Worm (Caenorhabditis elegans) whole organism, L2 larva: ENCODE data around the gene pid-1.

Source experiments
- C34F6.9 ChIP-seq: fragments of 150-350 bp; optimal IDR thresholded peaks from 2 replicates; lab custom pipeline; 2014; ENCODE audit warnings: missing biosample characterization, missing genetic modification characterization
- F13H6.1 ChIP-seq: sonication (generic microtip); optimal IDR thresholded peaks from 2 replicates; lab custom pipeline; 2016; ENCODE audit warnings: missing genetic modification characterization, missing compliant biosample characterization
- R02D3.7 ChIP-seq: fragments of 150-350 bp; optimal IDR thresholded peaks from 2 replicates; lab custom pipeline; 2014; ENCODE audit warnings: missing biosample characterization, missing genetic modification characterization
- Y55F3AM.14 ChIP-seq: fragments of 200-800 bp; sonication (Bioruptor generic); optimal IDR thresholded peaks from 2 replicates; lab custom pipeline; 2018; ENCODE audit warnings: mild to moderate bottlenecking, missing genetic modification characterization, missing compliant biosample characterization
- alr-1 ChIP-seq: fragments of 150-350 bp; optimal IDR thresholded peaks from 2 replicates; lab custom pipeline; 2014; ENCODE audit warnings: missing biosample characterization, missing genetic modification characterization
- ama-1 ChIP-seq: fragments of 150-350 bp; optimal IDR thresholded peaks from 2 replicates; lab custom pipeline; 2018; ENCODE audit warnings: inconsistent platforms
- blmp-1 ChIP-seq: sonication (generic microtip); optimal IDR thresholded peaks from 2 replicates; lab custom pipeline; 2017; ENCODE audit warnings: missing genetic modification characterization, mild to moderate bottlenecking, missing compliant biosample characterization, antibody characterized with exemption, moderate library complexity; ENCODE audit not compliant: insufficient read depth
- ceh-16 ChIP-seq: fragments of 150-350 bp; optimal IDR thresholded peaks from 2 replicates; lab custom pipeline; 2014; ENCODE audit warnings: missing biosample characterization, missing genetic modification characterization
- ceh-82 ChIP-seq: fragments of 150-350 bp; optimal IDR thresholded peaks from 2 replicates; lab custom pipeline; 2014; ENCODE audit warnings: missing biosample characterization, missing genetic modification characterization
- crh-2 ChIP-seq: sonication (generic microtip); optimal IDR thresholded peaks from 2 replicates; lab custom pipeline; 2017; ENCODE audit warnings: missing biosample characterization, missing genetic modification characterization
- elt-1 ChIP-seq: fragments of 150-350 bp; optimal IDR thresholded peaks from 2 replicates; lab custom pipeline; 2014; ENCODE audit warnings: missing biosample characterization, missing genetic modification characterization
- elt-3 ChIP-seq: sonication (generic microtip); optimal IDR thresholded peaks from 2 replicates; lab custom pipeline; 2017; ENCODE audit warnings: missing biosample characterization, missing genetic modification characterization
- fos-1 ChIP-seq: fragments of 150-350 bp; optimal IDR thresholded peaks from 2 replicates; lab custom pipeline; 2014; ENCODE audit warnings: missing biosample characterization, missing genetic modification characterization
- gmeb-1 ChIP-seq: fragments of 150-350 bp; optimal IDR thresholded peaks from 2 replicates; lab custom pipeline; 2014; ENCODE audit warnings: missing biosample characterization, missing genetic modification characterization
- lin-39 ChIP-seq: fragments of 150-350 bp; optimal IDR thresholded peaks from 2 replicates; lab custom pipeline; 2014; ENCODE audit warnings: missing biosample characterization, missing genetic modification reagents, missing genetic modification characterization
- lsy-2 ChIP-seq, 2 experiments: fragments of 150-350 bp in 1 of 2; sonication (generic microtip) in 1 of 2; optimal IDR thresholded peaks; 2 replicates each; lab custom pipeline; 2014 to 2017; ENCODE audit warnings: missing biosample characterization in 2 of 2, missing genetic modification characterization in 2 of 2
- mab-5 ChIP-seq: fragments of 150-350 bp; optimal IDR thresholded peaks from 2 replicates; lab custom pipeline; 2014; ENCODE audit warnings: missing biosample characterization, missing genetic modification characterization
- nhr-11 ChIP-seq: fragments of 150-350 bp; optimal IDR thresholded peaks from 2 replicates; lab custom pipeline; 2014; ENCODE audit warnings: missing biosample characterization, missing genetic modification characterization
- nhr-12 ChIP-seq: fragments of 150-350 bp; optimal IDR thresholded peaks from 2 replicates; lab custom pipeline; 2014; ENCODE audit warnings: missing biosample characterization, missing genetic modification characterization
- nhr-21 ChIP-seq: fragments of 150-350 bp; optimal IDR thresholded peaks from 2 replicates; lab custom pipeline; 2014; ENCODE audit warnings: missing biosample characterization, missing genetic modification characterization
- nhr-23 ChIP-seq: fragments of 150-350 bp; optimal IDR thresholded peaks from 2 replicates; lab custom pipeline; 2014; ENCODE audit warnings: missing biosample characterization, missing genetic modification reagents, missing genetic modification characterization
- nhr-237 ChIP-seq: fragments of 150-350 bp; optimal IDR thresholded peaks from 2 replicates; lab custom pipeline; 2014; ENCODE audit warnings: missing biosample characterization, missing genetic modification characterization
- nhr-25 ChIP-seq: fragments of 150-350 bp; sonication (generic microtip); optimal IDR thresholded peaks from 3 replicates; lab custom pipeline; 2014; ENCODE audit warnings: missing biosample characterization, missing genetic modification characterization
- nhr-6 ChIP-seq: fragments of 150-350 bp; optimal IDR thresholded peaks from 2 replicates; lab custom pipeline; 2014; ENCODE audit warnings: missing biosample characterization, missing genetic modification characterization
- nhr-77 ChIP-seq: fragments of 150-350 bp; optimal IDR thresholded peaks from 2 replicates; lab custom pipeline; 2014; ENCODE audit warnings: missing biosample characterization, missing genetic modification characterization
- peb-1 ChIP-seq: fragments of 150-350 bp; optimal IDR thresholded peaks from 2 replicates; lab custom pipeline; 2014; ENCODE audit warnings: missing biosample characterization, missing genetic modification characterization
- sem-4 ChIP-seq: fragments of 150-350 bp; optimal IDR thresholded peaks from 2 replicates; lab custom pipeline; 2014; ENCODE audit warnings: missing biosample characterization, missing genetic modification reagents, missing genetic modification characterization
- sma-9 ChIP-seq, 2 experiments: fragments of 150-350 bp in 1 of 2; sonication (generic microtip) in 1 of 2; optimal IDR thresholded peaks; 2 replicates each; lab custom pipeline; 2014 to 2016; ENCODE audit warnings: missing genetic modification characterization in 2 of 2, mild to moderate bottlenecking in 1 of 2, missing biosample characterization in 1 of 2, missing compliant biosample characterization in 1 of 2, missing genetic modification reagents in 1 of 2, moderate library complexity in 1 of 2
- unc-39 ChIP-seq: fragments of 150-350 bp; optimal IDR thresholded peaks from 2 replicates; lab custom pipeline; 2014; ENCODE audit warnings: missing biosample characterization, missing genetic modification characterization
- unc-55 ChIP-seq: fragments of 150-350 bp; sonication (generic microtip); optimal IDR thresholded peaks from 3 replicates; lab custom pipeline; 2014; ENCODE audit warnings: missing biosample characterization, missing genetic modification reagents, missing genetic modification characterization
- unc-62 ChIP-seq: fragments of 150-350 bp; optimal IDR thresholded peaks from 2 replicates; lab custom pipeline; 2014; ENCODE audit warnings: missing biosample characterization, missing genetic modification reagents, missing genetic modification characterization
- zag-1 ChIP-seq: fragments of 150-350 bp; optimal IDR thresholded peaks from 2 replicates; lab custom pipeline; 2014; ENCODE audit warnings: missing biosample characterization, missing genetic modification characterization
- ztf-11 ChIP-seq: sonication (generic microtip); optimal IDR thresholded peaks from 2 replicates; lab custom pipeline; 2017; ENCODE audit warnings: missing biosample characterization, missing genetic modification characterization
- ztf-4 ChIP-seq: fragments of 150-350 bp; optimal IDR thresholded peaks from 2 replicates; lab custom pipeline; 2014; ENCODE audit warnings: missing biosample characterization, missing genetic modification characterization

pid-1 gene

ce11 chrII:7682488-7682887 is 7.9 kb downstream of the pid-1 start:
- TF ChIP-seq zag-1 (tag; lab: Kevin White, UChicago) (no peak), ztf-11 (tag; lab: Kevin White, UChicago) (no peak), nhr-77 (tag; lab: Kevin White, UChicago) (no peak), gmeb-1 (no peak), sma-9 (GFP tag; optimal IDR thresholded peaks at IDR 0.05; lab: Kevin White, UChicago) (no peak), sma-9 (tag; optimal IDR thresholded peaks at IDR 0.05; lab: Kevin White, UChicago) (no peak), blmp-1 (no peak), unc-62 (no peak), peb-1 (tag; lab: Kevin White, UChicago) (no peak), nhr-11 (tag; lab: Kevin White, UChicago) (no peak), sem-4 (tag; lab: Kevin White, UChicago) (no peak), nhr-6 (no peak), fos-1 (tag; lab: Kevin White, UChicago) (no peak), elt-3 (tag; lab: Kevin White, UChicago) (no peak), elt-1 (no peak)

ce11 chrII:7681898-7682297 is 8.5 kb downstream of the pid-1 start, which contains the start of gene lin-26:
TSS of gene lin-26 (plus strand) at chrII:7682198.
- no peak for TF ChIP-seq ceh-82 (tag; lab: Kevin White, UChicago)
- no peak for TF ChIP-seq ztf-11 (tag; lab: Kevin White, UChicago)
- TF ChIP-seq nhr-11 (tag; lab: Kevin White, UChicago), result no peak
- TF ChIP-seq elt-1, result no peak
- TF ChIP-seq F13H6.1 (tag; lab: Kevin White, UChicago), result no peak
- TF ChIP-seq crh-2 (tag; lab: Kevin White, UChicago), result no peak
- TF ChIP-seq nhr-237 (tag; lab: Kevin White, UChicago), result no peak
- TF ChIP-seq C34F6.9 (tag; lab: Kevin White, UChicago), result no peak
- no peak for TF ChIP-seq peb-1 (tag; lab: Kevin White, UChicago)
- TF ChIP-seq nhr-25 (tag; lab: Kevin White, UChicago), result no peak
- no peak for TF ChIP-seq unc-62
- TF ChIP-seq mab-5, result no peak
- TF ChIP-seq R02D3.7 (tag; lab: Kevin White, UChicago), result no peak
- no peak for TF ChIP-seq alr-1 (tag; lab: Kevin White, UChicago)
- TF ChIP-seq unc-39, result no peak
- no peak for TF ChIP-seq lin-39 (tag; lab: Kevin White, UChicago)

DNA sequence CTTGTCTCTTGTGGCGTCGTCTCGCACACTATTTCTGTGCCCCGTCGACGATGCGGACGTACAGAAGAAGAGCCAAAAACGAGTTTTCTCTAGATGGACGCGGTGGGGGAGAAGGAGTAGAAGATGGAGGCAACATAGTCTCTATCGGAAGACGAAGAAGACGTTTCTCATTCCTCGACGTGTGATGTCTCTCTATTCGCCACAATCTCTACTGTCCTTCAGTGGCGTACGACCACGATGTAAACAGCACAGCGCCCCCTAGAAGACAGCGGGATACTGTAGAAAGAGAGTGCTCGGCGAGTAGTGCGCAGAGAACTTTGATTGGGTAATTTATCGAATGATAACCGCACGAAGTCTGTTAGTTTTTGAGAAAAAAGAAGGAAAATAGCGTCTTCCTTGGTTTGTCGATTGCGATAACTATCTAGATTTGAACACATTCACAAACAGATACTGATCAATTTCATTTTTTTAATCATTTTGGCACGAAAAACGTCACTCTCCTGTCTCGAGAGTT is 10.8 kb downstream of the pid-1 start:
- TF ChIP-seq lsy-2 (tag; optimal IDR thresholded peaks at IDR 0.05; lab: Kevin White, UChicago), result peak in 1 of 2 experiments; percentile 29
- peak; percentile 42 for TF ChIP-seq nhr-25 (tag; lab: Kevin White, UChicago)
- TF ChIP-seq nhr-21 (tag; lab: Kevin White, UChicago), result no peak
- TF ChIP-seq, all 48 proteins: peak for 2

DNA sequence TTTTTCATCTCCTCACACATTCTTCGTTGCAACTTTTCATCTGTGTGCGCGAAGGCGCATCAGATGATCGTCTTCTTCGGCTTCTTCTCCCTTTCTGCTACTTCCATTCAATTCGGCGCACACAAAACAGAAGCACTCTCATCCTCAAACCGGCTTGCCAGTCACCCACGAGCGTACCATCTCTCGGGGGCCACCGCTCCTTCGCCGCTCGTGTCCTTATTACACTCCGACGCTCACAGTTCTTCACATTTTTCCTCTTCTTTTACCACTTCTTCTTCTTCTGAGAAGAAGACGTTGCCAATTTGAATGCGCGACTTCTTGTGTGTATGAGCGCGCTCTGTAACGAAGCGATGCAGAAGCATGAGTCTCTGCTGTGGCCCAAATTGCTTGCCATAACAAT is 11.8 kb downstream of the pid-1 start:
- TF ChIP-seq ama-1 (lab: Kevin White, UChicago) (no peak), Y55F3AM.14 (GFP tag; lab: Kevin White, UChicago) (no peak), nhr-23 (tag; lab: Kevin White, UChicago) (no peak), nhr-25 (tag; lab: Kevin White, UChicago) (no peak), elt-3 (tag; lab: Kevin White, UChicago) (no peak), nhr-237 (tag; lab: Kevin White, UChicago) (no peak), R02D3.7 (tag; lab: Kevin White, UChicago) (no peak), alr-1 (tag; lab: Kevin White, UChicago) (no peak), blmp-1 (no peak), elt-1 (no peak), nhr-6 (no peak), nhr-11 (tag; lab: Kevin White, UChicago) (no peak), crh-2 (tag; lab: Kevin White, UChicago) (no peak), ceh-16 (tag; lab: Kevin White, UChicago) (no peak), nhr-12 (tag; lab: Kevin White, UChicago) (no peak), nhr-77 (tag; lab: Kevin White, UChicago) (no peak), unc-55 (no peak), ztf-4 (tag; lab: Kevin White, UChicago) (no peak), ceh-82 (tag; lab: Kevin White, UChicago) (no peak), fos-1 (tag; lab: Kevin White, UChicago) (no peak)
